Fruit fly (Drosophila melanogaster) whole organism, embryonic: Measurements from ENCODE around the gene ss.

Source experiments
- Ada2b ChIP-seq: fragments of 200-800 bp; sonication (Bioruptor generic); IDR thresholded peaks from 2 replicates; pipeline ENCODE4 v1.3.6; 2022; ENCODE audit warnings: missing biosample characterization, missing genetic modification characterization
- Atf3 ChIP-seq: fragments of 200-800 bp; sonication (Bioruptor generic); optimal IDR thresholded peaks from 3 replicates; lab custom pipeline; 2016; ENCODE audit warnings: missing biosample characterization, missing genetic modification characterization
- CG10147 ChIP-seq: fragments of 200-800 bp; sonication (Bioruptor generic); optimal IDR thresholded peaks from 2 replicates; lab custom pipeline; 2019; ENCODE audit warnings: missing biosample characterization, mild to moderate bottlenecking, missing genetic modification characterization, moderate library complexity
- CG10209 ChIP-seq: fragments of 200-800 bp; sonication (Bioruptor generic); optimal IDR thresholded peaks from 3 replicates; lab custom pipeline; 2017; ENCODE audit warnings: missing biosample characterization, mild to moderate bottlenecking, missing genetic modification characterization, missing genetic modification reagents
- CG10654 ChIP-seq: fragments of 200-800 bp; sonication (Bioruptor generic); optimal IDR thresholded peaks from 2 replicates; lab custom pipeline; 2016; ENCODE audit warnings: missing biosample characterization, missing genetic modification characterization
- CG11247 ChIP-seq: fragments of 200-800 bp; sonication (Bioruptor generic); IDR thresholded peaks from 2 replicates; pipeline ENCODE4 v1.3.6; 2022; ENCODE audit warnings: missing biosample characterization, missing genetic modification characterization
- CG11695 ChIP-seq: fragments of 200-800 bp; sonication (Bioruptor generic); IDR thresholded peaks from 3 replicates; pipeline ENCODE4 v1.3.6; 2022; ENCODE audit warnings: missing biosample characterization, missing genetic modification characterization
- CG12299 ChIP-seq: fragments of 200-800 bp; sonication (Bioruptor generic); optimal IDR thresholded peaks from 2 replicates; lab custom pipeline; 2018; ENCODE audit warnings: missing biosample characterization, mild to moderate bottlenecking, missing genetic modification characterization
- CG17361 ChIP-seq: fragments of 200-800 bp; sonication (Bioruptor generic); IDR thresholded peaks from 3 replicates; pipeline ENCODE4 v1.3.6; 2022; ENCODE audit warnings: missing biosample characterization, missing genetic modification characterization
- CG18476 ChIP-seq: fragments of 200-800 bp; sonication (Bioruptor generic); optimal IDR thresholded peaks from 2 replicates; lab custom pipeline; 2016; ENCODE audit warnings: missing biosample characterization, mild to moderate bottlenecking, missing genetic modification characterization
- CG18619 ChIP-seq: fragments of 200-800 bp; sonication (Bioruptor generic); optimal IDR thresholded peaks from 3 replicates; lab custom pipeline; 2017; ENCODE audit warnings: missing biosample characterization, mild to moderate bottlenecking, missing genetic modification characterization
- CG2120 ChIP-seq: fragments of 200-800 bp; sonication (Bioruptor generic); optimal IDR thresholded peaks from 3 replicates; lab custom pipeline; 2016; ENCODE audit warnings: missing biosample characterization, missing genetic modification characterization
- CG31388 ChIP-seq: fragments of 200-800 bp; sonication (Bioruptor generic); optimal IDR thresholded peaks from 2 replicates; lab custom pipeline; 2016; ENCODE audit warnings: missing biosample characterization, missing genetic modification characterization
- CG32772 ChIP-seq: fragments of 200-800 bp; sonication (Bioruptor generic); IDR thresholded peaks from 2 replicates; pipeline ENCODE4 v1.3.6; 2022; ENCODE audit warnings: missing biosample characterization, missing genetic modification characterization
- CG34376 ChIP-seq: fragments of 200-800 bp; sonication (Bioruptor generic); optimal IDR thresholded peaks from 2 replicates; lab custom pipeline; 2018; ENCODE audit warnings: missing biosample characterization, mild to moderate bottlenecking, missing genetic modification characterization
- CG5953 ChIP-seq: fragments of 200-800 bp; sonication (Bioruptor generic); IDR thresholded peaks from 2 replicates; pipeline ENCODE4 v1.3.6; 2022; ENCODE audit warnings: missing biosample characterization, missing genetic modification characterization
- CG6765 ChIP-seq: fragments of 200-800 bp; sonication (Bioruptor generic); optimal IDR thresholded peaks from 3 replicates; lab custom pipeline; 2017; ENCODE audit warnings: missing biosample characterization, mild to moderate bottlenecking, missing genetic modification characterization
- CG8765 ChIP-seq: fragments of 200-800 bp; sonication (Bioruptor generic); IDR thresholded peaks from 2 replicates; pipeline ENCODE4 v1.3.6; 2022; ENCODE audit warnings: missing biosample characterization, missing genetic modification characterization
- CG9609 ChIP-seq: fragments of 200-800 bp; sonication (Bioruptor generic); optimal IDR thresholded peaks from 3 replicates; lab custom pipeline; 2016; ENCODE audit warnings: missing biosample characterization, missing genetic modification characterization
- CHES-1-like ChIP-seq: fragments of 200-800 bp; sonication (Bioruptor generic); optimal IDR thresholded peaks from 2 replicates; lab custom pipeline; 2016; ENCODE audit warnings: missing biosample characterization, missing genetic modification characterization
- Dbx ChIP-seq: fragments of 200-800 bp; sonication (Bioruptor generic); IDR thresholded peaks from 3 replicates; pipeline ENCODE4 v1.3.6; 2022; ENCODE audit warnings: missing biosample characterization, missing genetic modification characterization
- Dref ChIP-seq: fragments of 200-800 bp; sonication (Bioruptor generic); IDR thresholded peaks from 2 replicates; pipeline ENCODE4 v1.3.6; 2022; ENCODE audit warnings: missing biosample characterization, missing genetic modification characterization
- Gsc ChIP-seq: fragments of 200-800 bp; sonication (Bioruptor generic); IDR thresholded peaks from 2 replicates; pipeline ENCODE4 v1.3.6; 2022; ENCODE audit warnings: missing biosample characterization, missing genetic modification characterization
- Hmx ChIP-seq: fragments of 200-800 bp; sonication (Bioruptor generic); optimal IDR thresholded peaks from 2 replicates; lab custom pipeline; 2016; ENCODE audit warnings: missing biosample characterization, missing genetic modification characterization
- Lhr ChIP-seq: fragments of 200-800 bp; sonication (Bioruptor generic); optimal IDR thresholded peaks from 3 replicates; lab custom pipeline; 2017; ENCODE audit warnings: mild to moderate bottlenecking, missing biosample characterization, missing genetic modification reagents, missing genetic modification characterization
- Lim3 ChIP-seq: fragments of 200-800 bp; sonication (Bioruptor generic); IDR thresholded peaks from 2 replicates; pipeline ENCODE4 v1.3.6; 2022; ENCODE audit warnings: missing biosample characterization, missing genetic modification characterization
- Lpt ChIP-seq: fragments of >200 bp; optimal IDR thresholded peaks from 2 replicates; lab custom pipeline; 2018; ENCODE audit warnings: missing biosample characterization, missing genetic modification characterization
- Mad ChIP-seq: fragments of 200-800 bp; sonication (Bioruptor generic); optimal IDR thresholded peaks from 2 replicates; lab custom pipeline; 2016; ENCODE audit warnings: missing biosample characterization, missing genetic modification characterization
- Mes4 ChIP-seq: fragments of 200-800 bp; sonication (Bioruptor generic); optimal IDR thresholded peaks from 2 replicates; lab custom pipeline; 2016; ENCODE audit warnings: missing biosample characterization, missing genetic modification characterization
- NC2β ChIP-seq: fragments of 200-800 bp; sonication (Bioruptor generic); optimal IDR thresholded peaks from 2 replicates; lab custom pipeline; 2016; ENCODE audit warnings: missing biosample characterization, missing genetic modification characterization
- Oaz ChIP-seq: fragments of 200-800 bp; sonication (Bioruptor generic); IDR thresholded peaks from 2 replicates; pipeline ENCODE4 v1.3.6; 2022; ENCODE audit warnings: missing biosample characterization, missing genetic modification characterization
- Poxn ChIP-seq: fragments of 200-800 bp; sonication (Bioruptor generic); IDR thresholded peaks from 2 replicates; pipeline ENCODE4 v1.3.6; 2022; ENCODE audit warnings: missing biosample characterization, missing genetic modification characterization
- Stat92E ChIP-seq, 3 experiments: fragments of >200 bp in 2 of 3; fragments of 200-800 bp in 1 of 3; sonication (Bioruptor generic) in 1 of 3; optimal IDR thresholded peaks; 2 replicates each; lab custom pipeline; 2017 to 2019; ENCODE audit warnings: missing biosample characterization in 3 of 3, missing genetic modification characterization in 3 of 3, mild to moderate bottlenecking in 1 of 3, moderate library complexity in 1 of 3
- Tbp ChIP-seq: fragments of >200 bp; optimal IDR thresholded peaks from 2 replicates; lab custom pipeline; 2018; ENCODE audit warnings: missing biosample characterization, missing genetic modification characterization
- ac ChIP-seq: fragments of 200-800 bp; sonication (Bioruptor generic); optimal IDR thresholded peaks from 3 replicates; lab custom pipeline; 2017; ENCODE audit warnings: missing biosample characterization, mild to moderate bottlenecking, missing genetic modification characterization
- bsh ChIP-seq, 2 experiments: fragments of 200-800 bp; sonication (Bioruptor generic); optimal IDR thresholded peaks; 2 replicates each; lab custom pipeline; 2017 to 2018; ENCODE audit warnings: mild to moderate bottlenecking in 2 of 2, missing biosample characterization in 2 of 2, missing genetic modification characterization in 2 of 2, moderate library complexity in 1 of 2
- corto ChIP-seq: fragments of 200-800 bp; sonication (Bioruptor generic); optimal IDR thresholded peaks from 2 replicates; lab custom pipeline; 2016; ENCODE audit warnings: missing biosample characterization, mild to moderate bottlenecking, missing genetic modification characterization, moderate library complexity
- croc ChIP-seq: fragments of 200-800 bp; sonication (Bioruptor generic); conservative IDR thresholded peaks from 3 replicates; pipeline ENCODE4 v1.3.6; 2022; ENCODE audit warnings: missing biosample characterization, missing genetic modification characterization
- crp ChIP-seq, 2 experiments: fragments of 200-800 bp; sonication (Bioruptor generic); optimal IDR thresholded peaks; 2 replicates in 1 of 2; 3 replicates in 1 of 2; lab custom pipeline; 2017; ENCODE audit warnings: missing biosample characterization in 2 of 2, missing genetic modification characterization in 2 of 2, mild to moderate bottlenecking in 1 of 2, moderate library complexity in 1 of 2
- disco-r ChIP-seq: fragments of 200-800 bp; sonication (Bioruptor generic); optimal IDR thresholded peaks from 2 replicates; lab custom pipeline; 2016; ENCODE audit warnings: missing biosample characterization, missing genetic modification characterization
- emc ChIP-seq: fragments of 200-800 bp; sonication (Bioruptor generic); optimal IDR thresholded peaks from 2 replicates; lab custom pipeline; 2016; ENCODE audit warnings: missing biosample characterization, missing genetic modification characterization
- ems ChIP-seq: fragments of 200-800 bp; sonication (Bioruptor generic); optimal IDR thresholded peaks from 3 replicates; lab custom pipeline; 2016; ENCODE audit warnings: missing biosample characterization, missing genetic modification characterization
- gcm2 ChIP-seq: fragments of 200-800 bp; sonication (Bioruptor generic); optimal IDR thresholded peaks from 2 replicates; lab custom pipeline; 2016; ENCODE audit warnings: missing biosample characterization, missing genetic modification characterization
- hb ChIP-seq: fragments of 200-800 bp; sonication (Bioruptor generic); IDR thresholded peaks from 3 replicates; pipeline ENCODE4 v1.3.6; 2022; ENCODE audit warnings: missing biosample characterization, missing genetic modification characterization; ENCODE audit not compliant: partially characterized antibody
- lbe ChIP-seq: fragments of 200-800 bp; sonication (Bioruptor generic); optimal IDR thresholded peaks from 2 replicates; lab custom pipeline; 2016; ENCODE audit warnings: missing biosample characterization, mild to moderate bottlenecking, missing genetic modification characterization
- nerfin-2 ChIP-seq: fragments of 200-800 bp; sonication (Bioruptor generic); IDR thresholded peaks from 2 replicates; pipeline ENCODE4 v1.3.6; 2022; ENCODE audit warnings: missing biosample characterization, missing genetic modification characterization; ENCODE audit not compliant: partially characterized antibody
- ro ChIP-seq: fragments of 200-800 bp; sonication (Bioruptor generic); IDR thresholded peaks from 2 replicates; pipeline ENCODE4 v1.3.6; 2022; ENCODE audit warnings: missing biosample characterization, missing genetic modification characterization
- schlank ChIP-seq: fragments of 200-800 bp; sonication (Bioruptor generic); optimal IDR thresholded peaks from 2 replicates; lab custom pipeline; 2018; ENCODE audit warnings: missing biosample characterization, mild to moderate bottlenecking, missing genetic modification characterization
- sd ChIP-seq: fragments of 200-800 bp; sonication (Bioruptor generic); optimal IDR thresholded peaks from 3 replicates; lab custom pipeline; 2018; ENCODE audit warnings: missing biosample characterization, mild to moderate bottlenecking, missing genetic modification characterization, moderate library complexity
- sima ChIP-seq: fragments of 200-800 bp; sonication (Bioruptor generic); optimal IDR thresholded peaks from 2 replicates; lab custom pipeline; 2016; ENCODE audit warnings: missing biosample characterization, missing genetic modification characterization
- stwl ChIP-seq: fragments of 200-800 bp; sonication (Bioruptor generic); optimal IDR thresholded peaks from 3 replicates; lab custom pipeline; 2018; ENCODE audit warnings: missing biosample characterization, mild to moderate bottlenecking, missing genetic modification characterization, moderate library complexity

ss gene

DNA sequence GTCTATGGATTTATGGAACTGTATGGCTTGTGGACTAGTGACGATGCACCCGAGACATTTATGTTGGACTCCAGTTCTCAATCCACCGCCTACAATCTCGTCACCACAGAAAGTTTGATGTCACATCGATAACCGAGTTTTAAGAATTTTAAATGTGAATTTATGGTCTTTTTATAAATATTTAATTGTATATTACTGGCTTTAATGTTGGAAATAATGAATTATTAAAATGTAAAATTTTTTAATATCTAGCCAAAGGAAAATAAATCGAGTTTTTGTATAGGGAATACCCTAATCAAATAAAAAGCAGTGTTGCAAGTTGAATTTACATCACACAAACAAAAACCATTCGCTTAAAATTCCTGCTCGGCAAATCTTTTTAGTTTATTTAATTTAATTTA lies 29.2 kb upstream of the ss start, which contains the start of gene Fntb (continued):
- no peak for TF ChIP-seq Lim3
- peak; percentile 12 for TF ChIP-seq CG31388 (GFP tag; lab: Kevin White, UChicago)
- peak; percentile 35 for TF ChIP-seq lbe (GFP tag; lab: Kevin White, UChicago)
- no peak for TF ChIP-seq ems (GFP tag; lab: Kevin White, UChicago)
- no peak for TF ChIP-seq Mes4
- TF ChIP-seq sima (GFP tag; lab: Kevin White, UChicago) = no peak
- peak; percentile 15 for TF ChIP-seq Lhr (GFP tag; lab: Kevin White, UChicago)
- TF ChIP-seq ro (GFP tag; lab: Robert Waterston, UW) = no peak
- TF ChIP-seq CG8765 (GFP tag; lab: Robert Waterston, UW) = no peak
- TF ChIP-seq stwl (tag; lab: Kevin White, UChicago) = peak; percentile 91
- peak; percentile 40 for TF ChIP-seq CG6765
- TF ChIP-seq Dref = no peak
- TF ChIP-seq Poxn (GFP tag; lab: Robert Waterston, UW) = no peak
- TF ChIP-seq CG9609 (GFP tag; lab: Kevin White, UChicago) = peak; percentile 5
- TF ChIP-seq croc (GFP tag; lab: Robert Waterston, UW) = peak; percentile 29; the same call in 2 of the 3 replicates
- no peak for TF ChIP-seq CG5953 (GFP tag; lab: Robert Waterston, UW)
- TF ChIP-seq CG11247 (GFP tag; lab: Robert Waterston, UW) = peak; percentile 40; the same call in 1 of the 2 replicates
- peak; percentile 60; the same call in 2 of the 3 replicates for TF ChIP-seq CG11695 (GFP tag; lab: Robert Waterston, UW)
- TF ChIP-seq CG10209 = peak; percentile 73
- TF ChIP-seq Ada2b (GFP tag; lab: Robert Waterston, UW) = 0 out of 2 replicates have a peak, but pooled peaks have one; percentile 20
- TF ChIP-seq Mad (GFP tag; lab: Kevin White, UChicago) = peak; percentile 37
- peak; percentile 48 for TF ChIP-seq CG12299 (tag; lab: Kevin White, UChicago)
- peak; percentile 52; the same call in 1 of the 2 replicates for TF ChIP-seq CG32772 (GFP tag; lab: Robert Waterston, UW)
- peak; percentile 65 for TF ChIP-seq CG18476 (GFP tag; lab: Kevin White, UChicago)
- no peak for TF ChIP-seq ac (GFP tag; lab: Kevin White, UChicago)
- no peak for TF ChIP-seq Lpt (GFP tag; lab: Kevin White, UChicago)
- TF ChIP-seq CG10147 (GFP tag; lab: Kevin White, UChicago) = peak; percentile 71
- peak; percentile 78 for TF ChIP-seq CG2120 (GFP tag; lab: Kevin White, UChicago)
- peak; percentile 44 for TF ChIP-seq CG34376
- no peak for TF ChIP-seq CHES-1-like (GFP tag; lab: Kevin White, UChicago)
- TF ChIP-seq Dbx (GFP tag; lab: Robert Waterston, UW) = peak; percentile 65; the same call in 2 of the 3 replicates
- TF ChIP-seq emc (GFP tag; lab: Kevin White, UChicago) = no peak
- no peak for TF ChIP-seq Tbp (GFP tag; lab: Kevin White, UChicago)
- peak in 1 of 2 experiments; percentile 74 for TF ChIP-seq bsh (GFP tag; optimal IDR thresholded peaks at IDR 0.05; lab: Kevin White, UChicago)
- no peak for TF ChIP-seq sd
- peak; percentile 88 for TF ChIP-seq CG17361
- peak; percentile 15 for TF ChIP-seq CG18619 (GFP tag; lab: Kevin White, UChicago)
- TF ChIP-seq Hmx = peak; percentile 19
- TF ChIP-seq Atf3 (GFP tag; lab: Kevin White, UChicago) = no peak
- TF ChIP-seq Stat92E (GFP tag; optimal IDR thresholded peaks at IDR 0.05; lab: Kevin White, UChicago) = no peak
- TF ChIP-seq corto (GFP tag; lab: Kevin White, UChicago) = no peak
- no peak for TF ChIP-seq nerfin-2 (GFP tag; lab: Robert Waterston, UW)
- no peak for TF ChIP-seq disco-r (GFP tag; lab: Kevin White, UChicago)
- TF ChIP-seq hb (GFP tag; lab: Robert Waterston, UW) = no peak
- TF ChIP-seq CG10654 (GFP tag; lab: Kevin White, UChicago) = peak; percentile 67
- no peak for TF ChIP-seq Oaz (GFP tag; lab: Robert Waterston, UW)
- TF ChIP-seq NC2β (GFP tag; lab: Kevin White, UChicago) = peak; percentile 18
- no peak for TF ChIP-seq gcm2 (GFP tag; lab: Kevin White, UChicago)
- peak in 1 of 2 experiments; percentile 8 for TF ChIP-seq crp (GFP tag; optimal IDR thresholded peaks at IDR 0.05; lab: Kevin White, UChicago)
- no peak for TF ChIP-seq Gsc (GFP tag; lab: Robert Waterston, UW)
- peak; percentile 33 for TF ChIP-seq schlank (tag; lab: Kevin White, UChicago)
